Fruit fly (Drosophila melanogaster) whole organism, embryonic: Measurements from ENCODE around the gene Tom40.

Experiments
- Antp ChIP-seq: fragments of 200-800 bp; sonication (Bioruptor generic); optimal IDR thresholded peaks from 3 replicates; lab custom pipeline; 2016; ENCODE audit warnings: missing biosample characterization, missing genetic modification characterization
- B-H1 ChIP-seq: fragments of 200-800 bp; sonication (Bioruptor generic); IDR thresholded peaks from 3 replicates; pipeline ENCODE4 v1.3.6; 2022; ENCODE audit warnings: missing biosample characterization, missing genetic modification characterization
- CG12659 ChIP-seq: fragments of 200-800 bp; sonication (Bioruptor generic); optimal IDR thresholded peaks from 3 replicates; lab custom pipeline; 2017; ENCODE audit warnings: mild to moderate bottlenecking, missing biosample characterization, missing genetic modification reagents, missing genetic modification characterization
- CG14441 ChIP-seq: fragments of 200-800 bp; sonication (Bioruptor generic); IDR thresholded peaks from 2 replicates; pipeline ENCODE4 v1.3.6; 2022; ENCODE audit warnings: missing biosample characterization, missing genetic modification characterization
- CG14710 ChIP-seq: fragments of 200-800 bp; sonication (Bioruptor generic); optimal IDR thresholded peaks from 3 replicates; lab custom pipeline; 2019; ENCODE audit warnings: missing biosample characterization, mild to moderate bottlenecking, missing genetic modification characterization, moderate library complexity
- CG15514 ChIP-seq: fragments of 200-800 bp; sonication (Bioruptor generic); optimal IDR thresholded peaks from 3 replicates; lab custom pipeline; 2017; ENCODE audit warnings: missing biosample characterization, missing genetic modification characterization, mild to moderate bottlenecking, moderate library complexity, missing genetic modification reagents
- CG17328 ChIP-seq: fragments of 200-800 bp; sonication (Bioruptor generic); IDR thresholded peaks from 2 replicates; pipeline ENCODE4 v1.3.6; 2022; ENCODE audit warnings: missing biosample characterization, missing genetic modification characterization
- CG17359 ChIP-seq: fragments of 200-800 bp; sonication (Bioruptor generic); optimal IDR thresholded peaks from 3 replicates; lab custom pipeline; 2018; ENCODE audit warnings: missing biosample characterization, mild to moderate bottlenecking, missing genetic modification characterization, moderate library complexity
- CG18262 ChIP-seq: fragments of 200-800 bp; optimal IDR thresholded peaks from 3 replicates; lab custom pipeline; 2019; ENCODE audit warnings: missing biosample characterization, mild to moderate bottlenecking, missing genetic modification characterization, moderate library complexity
- CG18599 ChIP-seq: fragments of 200-800 bp; sonication (Bioruptor generic); optimal IDR thresholded peaks from 3 replicates; lab custom pipeline; 2017; ENCODE audit warnings: missing biosample characterization, missing genetic modification characterization, mild to moderate bottlenecking, moderate library complexity, missing genetic modification reagents
- CG2712 ChIP-seq: fragments of 200-800 bp; optimal IDR thresholded peaks from 3 replicates; lab custom pipeline; 2019; ENCODE audit warnings: missing biosample characterization, mild to moderate bottlenecking, missing genetic modification characterization, moderate library complexity
- CG2889 ChIP-seq: fragments of 200-800 bp; sonication (Bioruptor generic); IDR thresholded peaks from 3 replicates; pipeline ENCODE4 v1.3.6; 2022; ENCODE audit warnings: missing biosample characterization, missing genetic modification characterization
- CG30403 ChIP-seq: fragments of 200-800 bp; sonication (Bioruptor generic); optimal IDR thresholded peaks from 3 replicates; lab custom pipeline; 2016; ENCODE audit warnings: missing biosample characterization, missing genetic modification characterization
- CG4730 ChIP-seq: fragments of 200-800 bp; sonication (Bioruptor generic); IDR thresholded peaks from 2 replicates; pipeline ENCODE4 v1.3.6; 2022; ENCODE audit warnings: missing biosample characterization, missing genetic modification characterization
- CG5245 ChIP-seq: fragments of 200-800 bp; sonication (Bioruptor generic); optimal IDR thresholded peaks from 3 replicates; lab custom pipeline; 2016; ENCODE audit warnings: missing biosample characterization, missing genetic modification characterization
- CG8944 ChIP-seq: fragments of 200-800 bp; sonication (Bioruptor generic); optimal IDR thresholded peaks from 3 replicates; lab custom pipeline; 2016; ENCODE audit warnings: missing biosample characterization, missing genetic modification characterization
- CG9817 ChIP-seq: fragments of 200-800 bp; sonication (Bioruptor generic); optimal IDR thresholded peaks from 2 replicates; lab custom pipeline; 2018; ENCODE audit warnings: missing biosample characterization, mild to moderate bottlenecking, missing genetic modification characterization, moderate library complexity
- CG9932 ChIP-seq: fragments of 200-800 bp; sonication (Bioruptor generic); IDR thresholded peaks from 2 replicates; pipeline ENCODE4 v1.3.6; 2022; ENCODE audit warnings: missing biosample characterization, missing genetic modification characterization
- CHES-1-like ChIP-seq: fragments of 200-800 bp; sonication (Bioruptor generic); optimal IDR thresholded peaks from 2 replicates; lab custom pipeline; 2016; ENCODE audit warnings: missing biosample characterization, missing genetic modification characterization
- CoRest ChIP-seq: fragments of 200-800 bp; sonication (Bioruptor generic); optimal IDR thresholded peaks from 3 replicates; lab custom pipeline; 2018; ENCODE audit warnings: missing biosample characterization, mild to moderate bottlenecking, missing genetic modification characterization, moderate library complexity
- D19B ChIP-seq: fragments of 200-800 bp; sonication (Bioruptor generic); optimal IDR thresholded peaks from 2 replicates; lab custom pipeline; 2017; ENCODE audit warnings: missing biosample characterization, mild to moderate bottlenecking, missing genetic modification characterization
- Dbx ChIP-seq: fragments of 200-800 bp; sonication (Bioruptor generic); IDR thresholded peaks from 3 replicates; pipeline ENCODE4 v1.3.6; 2022; ENCODE audit warnings: missing biosample characterization, missing genetic modification characterization
- Dfd ChIP-seq, 2 experiments: fragments of >200 bp; optimal IDR thresholded peaks; 2 replicates each; lab custom pipeline; 2017; ENCODE audit warnings: missing biosample characterization in 2 of 2, missing genetic modification characterization in 2 of 2
- Ets65A ChIP-seq: fragments of 200-800 bp; sonication (Bioruptor generic); peaks from one replicate; lab custom pipeline; 2016; ENCODE audit warnings: missing biosample characterization, missing genetic modification characterization
- Ets97D ChIP-seq: fragments of 200-800 bp; sonication (Bioruptor generic); optimal IDR thresholded peaks from 3 replicates; lab custom pipeline; 2016; ENCODE audit warnings: missing biosample characterization, missing genetic modification characterization
- HLH4C ChIP-seq: fragments of 200-800 bp; sonication (Bioruptor generic); IDR thresholded peaks from 3 replicates; pipeline ENCODE4 v1.3.6; 2022; ENCODE audit warnings: missing biosample characterization, missing genetic modification characterization; ENCODE audit not compliant: partially characterized antibody
- Hmr ChIP-seq: fragments of 200-800 bp; sonication (Bioruptor generic); optimal IDR thresholded peaks from 3 replicates; lab custom pipeline; 2017; ENCODE audit warnings: mild to moderate bottlenecking, missing biosample characterization, missing genetic modification reagents, missing genetic modification characterization
- Hr51 ChIP-seq, 2 experiments: fragments of 200-800 bp; sonication (Bioruptor generic); optimal IDR thresholded peaks; 2 replicates in 1 of 2; 3 replicates in 1 of 2; lab custom pipeline; 2016 to 2018; ENCODE audit warnings: missing biosample characterization in 2 of 2, missing genetic modification characterization in 2 of 2, mild to moderate bottlenecking in 1 of 2, moderate library complexity in 1 of 2
- Med ChIP-seq: fragments of 200-800 bp; sonication (Bioruptor generic); peaks from one replicate; lab custom pipeline; 2016; ENCODE audit warnings: missing biosample characterization, missing genetic modification characterization, mild to moderate bottlenecking, inconsistent platforms, moderate library complexity
- NfI ChIP-seq: fragments of 200-800 bp; sonication (Bioruptor generic); optimal IDR thresholded peaks from 3 replicates; lab custom pipeline; 2018; ENCODE audit warnings: missing biosample characterization, mild to moderate bottlenecking, missing genetic modification characterization, moderate library complexity
- abd-A ChIP-seq: fragments of 200-800 bp; sonication (Bioruptor generic); optimal IDR thresholded peaks from 3 replicates; lab custom pipeline; 2019; ENCODE audit warnings: missing biosample characterization, mild to moderate bottlenecking, missing genetic modification characterization, moderate library complexity
- danr ChIP-seq: fragments of 200-800 bp; sonication (Bioruptor generic); IDR thresholded peaks from 2 replicates; pipeline ENCODE4 v1.3.6; 2022; ENCODE audit warnings: missing biosample characterization, missing genetic modification characterization
- dmrt11E ChIP-seq: fragments of 200-800 bp; sonication (Bioruptor generic); optimal IDR thresholded peaks from 3 replicates; lab custom pipeline; 2018; ENCODE audit warnings: missing biosample characterization, mild to moderate bottlenecking, missing genetic modification characterization, moderate library complexity
- dpn ChIP-seq, 2 experiments: fragments of 200-800 bp; sonication (Bioruptor generic); optimal IDR thresholded peaks; 3 replicates each; lab custom pipeline; 2016; ENCODE audit warnings: missing biosample characterization in 2 of 2, missing genetic modification characterization in 2 of 2
- eve ChIP-seq, 2 experiments: fragments of >200 bp; optimal IDR thresholded peaks; 2 replicates each; lab custom pipeline; 2017; ENCODE audit warnings: missing biosample characterization in 2 of 2, missing genetic modification characterization in 2 of 2
- gcm ChIP-seq: fragments of 200-800 bp; sonication (Bioruptor generic); optimal IDR thresholded peaks from 2 replicates; lab custom pipeline; 2019; ENCODE audit warnings: missing biosample characterization, mild to moderate bottlenecking, missing genetic modification characterization, moderate library complexity
- gfzf ChIP-seq: fragments of 200-800 bp; sonication (Bioruptor generic); optimal IDR thresholded peaks from 2 replicates; lab custom pipeline; 2016; ENCODE audit warnings: missing biosample characterization, mild to moderate bottlenecking, missing genetic modification characterization, moderate library complexity
- gt ChIP-seq: fragments of 200-800 bp; sonication (Bioruptor generic); IDR thresholded peaks from 2 replicates; pipeline ENCODE4 v1.3.6; 2022; ENCODE audit warnings: missing biosample characterization, missing genetic modification characterization
- insv ChIP-seq, 2 experiments: fragments of 200-800 bp; sonication (Bioruptor generic); optimal IDR thresholded peaks; 3 replicates each; lab custom pipeline; 2016 to 2018; ENCODE audit warnings: missing biosample characterization in 2 of 2, missing genetic modification characterization in 2 of 2
- ken ChIP-seq: fragments of 200-800 bp; sonication (Bioruptor generic); IDR thresholded peaks from 3 replicates; pipeline ENCODE4 v1.3.6; 2022; ENCODE audit warnings: missing biosample characterization, missing genetic modification characterization
- lov ChIP-seq, 2 experiments: fragments of 200-800 bp in 1 of 2; fragments of >200 bp in 1 of 2; sonication (Bioruptor generic) in 1 of 2; IDR thresholded peaks in 1 of 2; optimal IDR thresholded peaks in 1 of 2; 2 replicates in 1 of 2; 3 replicates in 1 of 2; pipeline versions ENCODE4 v1.3.6 to Lab custom; 2017 to 2022; ENCODE audit warnings: missing biosample characterization in 1 of 2, missing genetic modification characterization in 1 of 2
- mam ChIP-seq: fragments of 200-800 bp; sonication (Bioruptor generic); optimal IDR thresholded peaks from 3 replicates; lab custom pipeline; 2016; ENCODE audit warnings: missing biosample characterization, missing genetic modification characterization
- nom ChIP-seq: fragments of 200-800 bp; sonication (Bioruptor generic); optimal IDR thresholded peaks from 2 replicates; lab custom pipeline; 2017; ENCODE audit warnings: missing biosample characterization, missing genetic modification characterization, mild to moderate bottlenecking, moderate library complexity, missing genetic modification reagents
- pnt ChIP-seq: fragments of 200-800 bp; sonication (Bioruptor generic); optimal IDR thresholded peaks from 3 replicates; lab custom pipeline; 2016; ENCODE audit warnings: missing biosample characterization, missing genetic modification characterization
- pum ChIP-seq: fragments of 200-800 bp; sonication (Bioruptor generic); optimal IDR thresholded peaks from 2 replicates; lab custom pipeline; 2016; ENCODE audit warnings: missing biosample characterization, missing genetic modification characterization
- sima ChIP-seq: fragments of 200-800 bp; sonication (Bioruptor generic); optimal IDR thresholded peaks from 2 replicates; lab custom pipeline; 2016; ENCODE audit warnings: missing biosample characterization, missing genetic modification characterization
- slbo ChIP-seq: fragments of 200-800 bp; sonication (Bioruptor generic); IDR thresholded peaks from 2 replicates; pipeline ENCODE4 v1.3.6; 2022; ENCODE audit warnings: missing biosample characterization, missing genetic modification characterization
- sug ChIP-seq: fragments of 200-800 bp; optimal IDR thresholded peaks from 2 replicates; lab custom pipeline; 2019; ENCODE audit warnings: missing biosample characterization, mild to moderate bottlenecking, missing genetic modification characterization, moderate library complexity

Gene Tom40

dm6 chrX:7710439-7711154 lies 26.1 kb upstream of the Tom40 start (continued):
- TF ChIP-seq lov (optimal IDR thresholded peaks at IDR 0.05; lab: Kevin White, UChicago) (no peak), lov (GFP tag; IDR thresholded peaks at IDR 0.05; lab: Robert Waterston, UW) (no peak), danr (GFP tag; lab: Robert Waterston, UW) (no peak), Ets97D (GFP tag; lab: Kevin White, UChicago) (peak; percentile 51), CG15514 (peak; percentile 71), gt (GFP tag; lab: Robert Waterston, UW) (no peak), Med (GFP tag; lab: Kevin White, UChicago) (peak; percentile 92), CG18599 (GFP tag; lab: Kevin White, UChicago) (no peak), NfI (GFP tag; lab: Kevin White, UChicago) (peak; percentile 51), dmrt11E (no peak), CG8944 (GFP tag; lab: Kevin White, UChicago) (peak; percentile 45), abd-A (peak; percentile 60), B-H1 (GFP tag; lab: Robert Waterston, UW) (no peak), pum (GFP tag; lab: Kevin White, UChicago) (no peak), CG4730 (no peak), Ets65A (GFP tag; lab: Kevin White, UChicago) (peak; percentile 67), dpn (GFP tag; optimal IDR thresholded peaks at IDR 0.05; lab: Kevin White, UChicago) (peak; percentile 17 to 30), HLH4C (GFP tag; lab: Robert Waterston, UW) (0 out of 3 replicates have a peak, but pooled peaks have one; percentile 12), ken (GFP tag; lab: Robert Waterston, UW) (peak; percentile 46; the same call in 1 of the 3 replicates), gcm (peak; percentile 25), CG17328 (GFP tag; lab: Robert Waterston, UW) (0 out of 2 replicates have a peak, but pooled peaks have one; percentile 38), pnt (GFP tag; lab: Kevin White, UChicago) (peak; percentile 13), CG2712 (tag; lab: Kevin White, UChicago) (peak; percentile 49), insv (GFP tag; optimal IDR thresholded peaks at IDR 0.05; lab: Kevin White, UChicago) (peak in 1 of 2 experiments; percentile 54), nom (GFP tag; lab: Kevin White, UChicago) (peak; percentile 22), CG14441 (peak; percentile 48), CoRest (tag; lab: Kevin White, UChicago) (peak; percentile 55), CG14710 (peak; percentile 53), D19B (GFP tag; lab: Kevin White, UChicago) (no peak), CG9932 (GFP tag; lab: Robert Waterston, UW) (peak; percentile 56), CG2889 (no peak), sug (tag; lab: Kevin White, UChicago) (peak; percentile 21), Hmr (GFP tag; lab: Kevin White, UChicago) (peak; percentile 32), CG9817 (peak; percentile 31), sima (GFP tag; lab: Kevin White, UChicago) (no peak), eve (GFP tag; optimal IDR thresholded peaks at IDR 0.05; lab: Kevin White, UChicago) (peak in 1 of 2 experiments; percentile 56), CG30403 (GFP tag; lab: Kevin White, UChicago) (peak; percentile 55), Dbx (0 out of 3 replicates have a peak, but pooled peaks have one; percentile 7), CHES-1-like (peak; percentile 73), CG18262 (tag; lab: Kevin White, UChicago) (peak; percentile 1), mam (GFP tag; lab: Kevin White, UChicago) (peak; percentile 9), slbo (GFP tag; lab: Robert Waterston, UW) (peak; percentile 58; the same call in 1 of the 2 replicates), CG12659 (GFP tag; lab: Kevin White, UChicago) (peak; percentile 4), CG17359 (tag; lab: Kevin White, UChicago) (peak; percentile 18), Hr51 (GFP tag; optimal IDR thresholded peaks at IDR 0.05; lab: Kevin White, UChicago) (peak in 1 of 2 experiments; percentile 24), CG5245 (GFP tag; lab: Kevin White, UChicago) (peak; percentile 39), gfzf (peak; percentile 36), Dfd (GFP tag; optimal IDR thresholded peaks at IDR 0.05; lab: Kevin White, UChicago) (no peak), Antp (GFP tag; lab: Kevin White, UChicago) (peak; percentile 44)
